Worm (Caenorhabditis elegans) whole organism, L1 larva: ENCODE measurements around the gene C08F1.10.
"Not testable (repeated sequence)": the region's sequence is repeated elsewhere in the genome, so short reads cannot be mapped to it uniquely, and the experiment has no call there.

ENCODE experiments used
- C16A3.4 ChIP-seq: fragments of 150-350 bp; optimal IDR thresholded peaks from 2 replicates; lab custom pipeline; 2014; ENCODE audit warnings: missing biosample characterization, missing genetic modification characterization
- aly-2 ChIP-seq: fragments of 150-350 bp; optimal IDR thresholded peaks from 2 replicates; lab custom pipeline; 2014; ENCODE audit warnings: missing biosample characterization, missing genetic modification characterization
- blmp-1 ChIP-seq: fragments of 150-350 bp; optimal IDR thresholded peaks from 2 replicates; lab custom pipeline; 2014; ENCODE audit warnings: missing biosample characterization, missing genetic modification characterization
- ceh-82 ChIP-seq, 3 experiments: fragments of 150-350 bp in 1 of 3; sonication (generic microtip) in 2 of 3; optimal IDR thresholded peaks; 2 replicates each; lab custom pipeline; 2014 to 2017; ENCODE audit warnings: missing biosample characterization in 3 of 3, missing genetic modification characterization in 3 of 3
- ceh-90 ChIP-seq: sonication (generic microtip); optimal IDR thresholded peaks from 2 replicates; lab custom pipeline; 2016; ENCODE audit warnings: missing genetic modification characterization, missing compliant biosample characterization
- dpl-1 ChIP-seq, 3 experiments: fragments of 150-350 bp in 2 of 3; sonication (generic microtip) in 1 of 3; optimal IDR thresholded peaks; 2 replicates each; lab custom pipeline; 2014 to 2017; ENCODE audit warnings: missing biosample characterization in 3 of 3, missing genetic modification characterization in 3 of 3, missing genetic modification reagents in 3 of 3
- efl-1 ChIP-seq, 4 experiments: fragments of 150-350 bp; optimal IDR thresholded peaks in 3 of 4; peaks in 1 of 4; 1 replicate in 1 of 4; 2 replicates in 3 of 4; lab custom pipeline; 2014; ENCODE audit warnings: missing biosample characterization in 2 of 4, missing genetic modification characterization in 2 of 4, missing genetic modification reagents in 2 of 4
- egl-13 ChIP-seq: sonication (generic microtip); optimal IDR thresholded peaks from 2 replicates; lab custom pipeline; 2016; ENCODE audit warnings: missing genotype, missing genetic modification reagents, missing genetic modification characterization, missing compliant biosample characterization
- egl-27 ChIP-seq, 2 experiments: fragments of 150-350 bp in 1 of 2; sonication (generic microtip); optimal IDR thresholded peaks; 3 replicates each; lab custom pipeline; 2017 to 2018; ENCODE audit warnings: missing biosample characterization in 2 of 2, missing genetic modification characterization in 2 of 2, missing genetic modification reagents in 2 of 2
- elt-2 ChIP-seq: sonication (generic microtip); optimal IDR thresholded peaks from 2 replicates; lab custom pipeline; 2016; ENCODE audit warnings: missing genetic modification characterization, mild to moderate bottlenecking, inconsistent platforms, missing compliant biosample characterization, missing genetic modification reagents
- elt-3 ChIP-seq, 6 experiments: fragments of 150-350 bp in 1 of 6; sonication (generic microtip); optimal IDR thresholded peaks; 2 replicates each; lab custom pipeline; 2017 to 2018; ENCODE audit warnings: missing biosample characterization in 6 of 6, missing genetic modification characterization in 6 of 6, inconsistent platforms in 1 of 6
- fkh-10 ChIP-seq: sonication (generic microtip); optimal IDR thresholded peaks from 2 replicates; lab custom pipeline; 2017; ENCODE audit warnings: missing biosample characterization, missing genetic modification reagents, missing genetic modification characterization
- fkh-4 ChIP-seq: sonication (generic microtip); optimal IDR thresholded peaks from 2 replicates; lab custom pipeline; 2016; ENCODE audit warnings: missing compliant biosample characterization, missing genetic modification characterization, borderline replicate concordance
- fkh-8 ChIP-seq: sonication (generic microtip); optimal IDR thresholded peaks from 2 replicates; lab custom pipeline; 2016; ENCODE audit warnings: mild to moderate bottlenecking, missing genetic modification characterization, missing compliant biosample characterization
- grh-1 ChIP-seq: fragments of 200-800 bp; sonication (Bioruptor generic); IDR thresholded peaks from 2 replicates; pipeline ENCODE4 v1.3.6; 2022; ENCODE audit warnings: missing genetic modification reagents, missing genetic modification characterization, missing compliant biosample characterization
- hlh-4 ChIP-seq: sonication (generic microtip); optimal IDR thresholded peaks from 2 replicates; lab custom pipeline; 2016; ENCODE audit warnings: mild to moderate bottlenecking, missing genetic modification characterization, missing compliant biosample characterization
- isw-1 ChIP-seq: fragments of 200-800 bp; sonication (Bioruptor generic); IDR thresholded peaks from 2 replicates; pipeline ENCODE4 v1.3.6; 2022; ENCODE audit warnings: missing genetic modification characterization, missing compliant biosample characterization
- jun-1 ChIP-seq: fragments of 150-350 bp; optimal IDR thresholded peaks from 2 replicates; lab custom pipeline; 2014; ENCODE audit warnings: missing biosample characterization, missing genetic modification reagents, missing genetic modification characterization
- lin-13 ChIP-seq: fragments of 150-350 bp; optimal IDR thresholded peaks from 2 replicates; lab custom pipeline; 2014; ENCODE audit warnings: missing biosample characterization, missing genetic modification reagents, missing genetic modification characterization
- lin-15B ChIP-seq: fragments of 150-350 bp; sonication (generic microtip); optimal IDR thresholded peaks from 3 replicates; lab custom pipeline; 2014; ENCODE audit warnings: missing biosample characterization, missing genetic modification characterization
- lin-39 ChIP-seq: fragments of 150-350 bp; optimal IDR thresholded peaks from 2 replicates; lab custom pipeline; 2014; ENCODE audit warnings: missing biosample characterization, missing genetic modification reagents, missing genetic modification characterization
- mep-1 ChIP-seq: fragments of 150-350 bp; optimal IDR thresholded peaks from 2 replicates; lab custom pipeline; 2014; ENCODE audit warnings: missing biosample characterization, missing genetic modification characterization
- nhr-20 ChIP-seq: sonication (generic microtip); optimal IDR thresholded peaks from 2 replicates; lab custom pipeline; 2016; ENCODE audit warnings: mild to moderate bottlenecking, missing genetic modification characterization, missing compliant biosample characterization
- nhr-28 ChIP-seq: fragments of 150-350 bp; optimal IDR thresholded peaks from 2 replicates; lab custom pipeline; 2014; ENCODE audit warnings: missing biosample characterization, missing genetic modification characterization
- nhr-47 ChIP-seq: sonication (generic microtip); optimal IDR thresholded peaks from 2 replicates; lab custom pipeline; 2016; ENCODE audit warnings: mild to moderate bottlenecking, missing genetic modification characterization, moderate library complexity, missing compliant biosample characterization
- nhr-84 ChIP-seq: sonication (generic microtip); optimal IDR thresholded peaks from 2 replicates; lab custom pipeline; 2017; ENCODE audit warnings: missing biosample characterization, missing genetic modification characterization
- nhr-90 ChIP-seq: sonication (generic microtip); optimal IDR thresholded peaks from 2 replicates; lab custom pipeline; 2016; ENCODE audit warnings: mild to moderate bottlenecking, missing genetic modification characterization, missing compliant biosample characterization; ENCODE audit not compliant: poor library complexity
- pqm-1 ChIP-seq: sonication (generic microtip); optimal IDR thresholded peaks from 3 replicates; lab custom pipeline; 2017; ENCODE audit warnings: missing biosample characterization, missing genetic modification characterization
- rnt-1 ChIP-seq: sonication (generic microtip); optimal IDR thresholded peaks from 2 replicates; lab custom pipeline; 2016; ENCODE audit warnings: mild to moderate bottlenecking, missing genetic modification characterization, moderate library complexity, missing compliant biosample characterization
- snu-23 ChIP-seq: sonication (generic microtip); optimal IDR thresholded peaks from 2 replicates; lab custom pipeline; 2016; ENCODE audit warnings: missing genetic modification characterization, missing compliant biosample characterization
- sptf-1 ChIP-seq: fragments of 150-350 bp; optimal IDR thresholded peaks from 2 replicates; lab custom pipeline; 2014; ENCODE audit warnings: missing biosample characterization, missing genetic modification characterization
- sup-37 ChIP-seq: fragments of 200-800 bp; sonication (Bioruptor generic); optimal IDR thresholded peaks from 2 replicates; lab custom pipeline; 2018; ENCODE audit warnings: mild to moderate bottlenecking, missing genetic modification characterization, missing compliant biosample characterization
- tbx-2 ChIP-seq: sonication (generic microtip); optimal IDR thresholded peaks from 2 replicates; lab custom pipeline; 2016; ENCODE audit warnings: missing genetic modification characterization, missing compliant biosample characterization
- unc-86 ChIP-seq: sonication (generic microtip); optimal IDR thresholded peaks from 2 replicates; lab custom pipeline; 2016; ENCODE audit warnings: missing genetic modification characterization, missing compliant biosample characterization
- xbp-1 ChIP-seq: sonication (generic microtip); optimal IDR thresholded peaks from 2 replicates; lab custom pipeline; 2016; ENCODE audit warnings: missing genetic modification characterization, missing compliant biosample characterization

Gene C08F1.10

ce11 chrII:1786209-1786608 lies at the start of gene C08F1.10:
Gene C08F1.10, minus strand, starts transcription at chrII:1786309.
- TF ChIP-seq nhr-28 (tag; lab: Kevin White, UChicago): no peak
- no peak for TF ChIP-seq snu-23 (GFP tag; lab: Kevin White, UChicago)
- no peak for TF ChIP-seq hlh-4 (tag; lab: Kevin White, UChicago)
- no peak for TF ChIP-seq fkh-8 (tag; lab: Kevin White, UChicago)
- no peak for TF ChIP-seq dpl-1 (GFP tag; optimal IDR thresholded peaks at IDR 0.05; lab: Kevin White, UChicago)
- TF ChIP-seq ceh-82 (tag; optimal IDR thresholded peaks at IDR 0.05; lab: Kevin White, UChicago): no peak
- TF ChIP-seq nhr-47 (tag; lab: Kevin White, UChicago): no peak
- no peak for TF ChIP-seq tbx-2
- TF ChIP-seq unc-86 (tag; lab: Kevin White, UChicago): no peak
- TF ChIP-seq lin-15B: no peak
- TF ChIP-seq sup-37: no peak

ce11 chrII:1831883-1832388 lies 45.8 kb upstream of the C08F1.10 start, which contains the start of gene math-39:
Gene math-39, plus strand, starts transcription at chrII:1832338.
- TF ChIP-seq mep-1: no peak
- TF ChIP-seq blmp-1 (tag; lab: Kevin White, UChicago): no peak
- TF ChIP-seq fkh-10: no peak
- no peak for TF ChIP-seq hlh-4 (tag; lab: Kevin White, UChicago)
- TF ChIP-seq elt-3 (tag; optimal IDR thresholded peaks at IDR 0.05; lab: Kevin White, UChicago): no peak
- no peak for TF ChIP-seq egl-27 (tag; optimal IDR thresholded peaks at IDR 0.05; lab: Kevin White, UChicago)
- no peak for TF ChIP-seq sptf-1

ce11 chrII:1830182-1830682 lies 44.1 kb upstream of the C08F1.10 start, which contains the start of gene math-40:
Gene math-40, plus strand, starts transcription at chrII:1830632.
- TF ChIP-seq lin-39 (tag; lab: Kevin White, UChicago): no peak
- no peak for TF ChIP-seq C16A3.4 (tag; lab: Kevin White, UChicago)
- TF ChIP-seq nhr-90 (tag; lab: Kevin White, UChicago): no peak
- TF ChIP-seq xbp-1 (tag; lab: Kevin White, UChicago): no peak
- no peak for TF ChIP-seq efl-1 (optimal IDR thresholded peaks at IDR 0.05; lab: Kevin White, UChicago)
- TF ChIP-seq efl-1 (GFP tag; optimal IDR thresholded peaks at IDR 0.05 in 1 of 2; lab: Kevin White, UChicago): peak in 1 of 2 experiments; percentile 18
- TF ChIP-seq mep-1: no peak
- TF ChIP-seq fkh-4 (tag; lab: Kevin White, UChicago): no peak
- no peak for TF ChIP-seq lin-13
- TF ChIP-seq isw-1 (GFP tag; lab: Robert Waterston, UW): no peak
- TF ChIP-seq elt-2 (tag; lab: Kevin White, UChicago): peak; percentile 26

ce11 chrII:1824329-1824728 lies 38.2 kb upstream of the C08F1.10 start, which contains the start of gene math-41:
Gene math-41, plus strand, starts transcription at chrII:1824629.
- not testable (repeated sequence) for TF ChIP-seq isw-1 (GFP tag; lab: Robert Waterston, UW); aly-2 (tag; lab: Kevin White, UChicago); egl-13
- TF ChIP-seq, all 84 proteins: peak for 0; not testable (repeated sequence) for 84

- TF ChIP-seq elt-2 (tag; lab: Kevin White, UChicago): peak; percentile 62
These were observed 37.5 kb upstream of the C08F1.10 start for ce11 chrII:1823597-1823996.

- no peak for TF ChIP-seq fkh-10
- no peak for TF ChIP-seq sptf-1
- TF ChIP-seq ceh-90 (tag; lab: Kevin White, UChicago): no peak
- no peak for TF ChIP-seq pqm-1 (tag; lab: Kevin White, UChicago)
- TF ChIP-seq nhr-84 (tag; lab: Kevin White, UChicago): no peak
- TF ChIP-seq nhr-20 (tag; lab: Kevin White, UChicago): no peak
- TF ChIP-seq elt-3 (tag; optimal IDR thresholded peaks at IDR 0.05; lab: Kevin White, UChicago): no peak
- no peak for TF ChIP-seq jun-1 (tag; lab: Kevin White, UChicago)
- TF ChIP-seq efl-1 (optimal IDR thresholded peaks at IDR 0.05; lab: Kevin White, UChicago): no peak
- no peak for TF ChIP-seq efl-1 (GFP tag; optimal IDR thresholded peaks at IDR 0.05 in 1 of 2; lab: Kevin White, UChicago)
- TF ChIP-seq rnt-1 (tag; lab: Kevin White, UChicago): no peak
- TF ChIP-seq lin-39 (tag; lab: Kevin White, UChicago): no peak
- TF ChIP-seq grh-1 (GFP tag; lab: Robert Waterston, UW): no peak
- TF ChIP-seq C16A3.4 (tag; lab: Kevin White, UChicago): no peak
These were observed 34.7 kb upstream of the C08F1.10 start, which contains the start of gene fbxa-3 for ce11 chrII:1820774-1821173. Gene fbxa-3, minus strand, starts transcription at chrII:1820874.
